Worm (Caenorhabditis elegans) whole organism, dauer: ENCODE measurements around the gene H28G03.3.

Source experiments
- unc-62 ChIP-seq: sonication (generic microtip); optimal IDR thresholded peaks from 2 replicates; lab custom pipeline; 2017; ENCODE audit warnings: missing biosample characterization, missing genetic modification reagents, missing genetic modification characterization

The H28G03.3 gene

DNA sequence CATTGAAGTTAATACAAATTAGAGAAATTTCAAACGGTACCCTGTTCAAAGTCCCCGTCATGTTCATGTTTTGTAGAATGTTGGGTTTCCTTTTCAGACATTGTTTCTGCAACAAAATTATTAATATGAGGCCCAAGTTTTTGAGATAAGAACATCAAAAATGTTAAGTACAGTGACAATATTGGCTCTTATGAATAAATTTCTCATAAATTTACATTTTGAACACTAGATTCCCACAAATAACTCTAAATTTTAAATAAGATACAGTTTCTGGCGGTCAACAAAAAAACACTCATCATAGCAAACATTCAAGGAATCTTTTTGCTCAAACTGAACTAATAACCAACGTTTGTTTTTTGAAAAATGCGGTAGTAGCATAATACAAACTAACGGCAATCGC lies at the start of gene H28G03.3:
H28G03.3 (minus strand) TSS at position 101 of the 400 bp plus-strand sequence.
- no peak for TF ChIP-seq unc-62

DNA sequence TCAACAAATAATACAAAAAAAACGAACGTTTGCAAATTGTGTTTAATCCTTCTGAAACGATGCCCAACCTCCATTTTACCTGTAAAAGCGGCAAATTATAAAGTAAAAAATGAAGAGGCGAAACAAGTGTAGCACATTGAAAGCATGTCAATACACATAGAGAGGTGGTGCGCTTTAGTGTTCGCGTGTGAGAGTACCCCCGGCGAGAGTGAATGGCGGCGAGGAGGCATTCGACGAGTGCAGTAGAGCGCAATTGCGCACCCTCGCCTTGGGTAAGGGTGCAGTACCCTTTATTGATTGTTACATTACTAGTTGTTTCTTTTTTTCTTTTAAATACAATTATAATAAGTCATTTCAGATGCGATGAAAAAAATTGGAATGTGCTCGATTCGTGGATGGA lies 49.0 kb upstream of the H28G03.3 start, which contains the start of gene hst-6:
hst-6 (plus strand) TSS at position 353 of the 400 bp plus-strand sequence.
- no peak for TF ChIP-seq unc-62

ce11 chrX:5269359-5269758 lies 43.2 kb upstream of the H28G03.3 start:
- no peak for TF ChIP-seq unc-62

ce11 chrX:5268062-5268461 lies 41.9 kb upstream of the H28G03.3 start:
- no peak for TF ChIP-seq unc-62

ce11 chrX:5265356-5265755 lies 39.2 kb upstream of the H28G03.3 start:
- TF ChIP-seq unc-62: no peak

DNA sequence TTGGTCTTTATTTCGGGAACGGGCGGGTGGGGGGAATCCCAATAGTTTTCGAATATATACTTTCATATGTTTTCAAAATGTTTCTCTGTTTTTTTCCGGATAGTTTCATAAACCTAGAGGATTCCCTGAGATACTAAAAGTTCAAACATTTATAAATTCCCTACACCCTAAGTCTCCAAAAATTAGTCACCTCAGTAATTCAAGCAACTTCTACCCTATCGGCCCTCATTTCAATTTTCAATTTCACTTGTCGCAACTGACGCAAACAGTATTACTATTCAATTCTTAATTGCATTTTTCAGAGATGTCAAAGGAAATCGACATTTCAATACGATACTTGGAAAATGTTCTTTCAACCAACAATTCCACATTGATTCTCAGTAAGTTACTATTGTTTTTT lies 37.9 kb upstream of the H28G03.3 start, which contains the start of gene Y34B4A.4:
Y34B4A.4 (plus strand) TSS at position 301 of the 400 bp plus-strand sequence.
- TF ChIP-seq unc-62: no peak

- no peak for TF ChIP-seq unc-62
These were observed 37.4 kb upstream of the H28G03.3 start for ce11 chrX:5263585-5263984.

- no peak for TF ChIP-seq unc-62
These were observed 35.9 kb upstream of the H28G03.3 start for ce11 chrX:5262033-5262432.

DNA sequence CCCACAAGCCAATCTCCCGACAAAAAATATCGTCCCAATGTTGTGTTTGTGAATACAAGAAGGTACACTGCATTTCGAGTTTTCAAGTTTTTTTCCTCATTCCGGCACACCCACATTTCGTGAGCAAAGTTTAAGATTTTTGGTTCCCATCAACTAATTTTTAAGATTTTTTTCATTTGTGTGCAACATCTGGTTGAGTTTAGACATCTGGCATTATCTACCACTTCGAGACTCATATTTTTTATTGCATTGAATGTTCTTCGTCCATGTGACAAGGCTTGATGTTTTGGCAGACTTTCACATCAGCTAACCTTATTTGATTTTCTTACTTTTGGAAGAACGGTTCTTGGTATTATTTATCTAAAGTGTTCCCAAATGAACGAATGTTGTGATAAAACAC lies 34.2 kb upstream of the H28G03.3 start:
- TF ChIP-seq unc-62: no peak

DNA sequence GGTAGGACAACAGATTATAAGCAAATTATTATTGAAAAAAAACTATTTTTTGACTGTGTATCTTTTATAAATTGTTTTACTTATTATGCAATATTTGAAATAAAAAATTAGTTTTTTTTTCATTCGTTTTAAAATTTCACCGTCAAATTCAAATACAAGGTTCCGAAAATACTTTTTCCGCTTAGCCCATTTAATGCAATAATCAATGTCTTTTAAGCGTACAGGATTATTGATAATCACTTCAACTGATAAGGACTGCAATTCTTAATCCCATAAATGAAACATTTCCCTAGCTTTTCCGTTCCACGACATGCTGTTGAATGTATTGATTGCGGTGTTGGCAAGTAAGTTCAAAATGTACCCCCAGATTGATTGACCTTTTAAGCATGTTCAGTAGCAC lies 30.8 kb upstream of the H28G03.3 start, which contains the start of gene nspg-12:
nspg-12 (plus strand) TSS at position 301 of the 400 bp plus-strand sequence.
- TF ChIP-seq unc-62: no peak

DNA sequence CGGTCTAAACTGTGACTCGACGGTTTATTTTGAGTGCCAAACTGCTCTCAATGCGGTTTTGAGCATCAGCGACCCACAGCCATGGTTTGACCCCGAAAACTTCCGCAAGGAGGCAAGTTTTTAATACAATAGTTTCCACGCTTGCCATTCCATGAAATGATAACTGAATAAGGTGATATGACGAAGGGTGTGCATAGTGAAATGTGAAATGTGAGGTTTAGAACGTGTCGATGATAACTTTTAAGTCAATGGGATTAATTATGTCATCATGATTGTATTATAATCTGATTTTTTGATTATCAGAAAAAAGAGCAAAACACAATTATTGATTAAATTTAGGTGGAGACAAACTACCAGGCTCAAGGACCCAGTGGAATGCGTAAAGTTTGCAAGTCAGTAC lies 29.2 kb upstream of the H28G03.3 start:
- TF ChIP-seq unc-62: no peak

DNA sequence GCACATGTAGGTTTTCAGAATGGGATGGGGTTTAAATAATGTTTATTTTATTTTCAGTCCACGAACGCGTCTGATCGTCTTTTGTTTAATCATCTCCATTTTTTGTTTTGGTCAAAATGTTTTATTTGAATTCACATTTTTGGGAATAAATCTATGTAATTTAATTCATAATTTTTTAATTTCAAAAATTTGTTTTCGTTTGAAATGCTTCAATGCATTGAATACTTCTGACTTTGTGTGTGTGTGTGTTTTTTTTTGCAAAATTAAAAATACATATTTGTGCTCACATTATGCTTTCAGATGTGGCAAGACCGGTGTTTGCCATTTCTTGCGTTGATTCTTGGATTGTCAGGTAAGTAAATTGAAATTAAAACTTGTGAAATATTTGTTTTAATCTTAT lies 28.7 kb upstream of the H28G03.3 start, which contains the start of gene nspg-13:
nspg-13 (plus strand) TSS at position 301 of the 400 bp plus-strand sequence.
- TF ChIP-seq unc-62: no peak

DNA sequence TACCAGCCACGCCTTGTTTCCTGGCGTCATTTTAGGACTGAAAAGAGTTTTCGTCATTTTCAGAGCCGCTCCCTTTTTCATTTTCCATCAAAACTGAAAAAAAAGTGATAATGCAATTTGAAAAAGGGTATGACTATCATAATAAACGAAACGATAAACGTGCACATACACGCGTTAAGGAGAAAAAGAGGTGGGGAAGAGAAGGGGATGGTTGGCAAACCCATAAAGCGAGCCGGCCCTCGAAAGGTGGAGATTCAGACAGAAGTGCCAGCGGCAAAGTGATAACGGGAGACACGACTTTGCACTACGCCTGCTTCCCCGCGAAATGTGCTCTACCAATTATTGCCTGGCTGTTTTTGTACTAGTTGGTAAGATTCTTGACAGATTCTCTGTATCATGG lies 26.6 kb upstream of the H28G03.3 start, which contains the start of gene nspg-14:
nspg-14 (plus strand) TSS at position 250 of the 400 bp plus-strand sequence.
- no peak for TF ChIP-seq unc-62

DNA sequence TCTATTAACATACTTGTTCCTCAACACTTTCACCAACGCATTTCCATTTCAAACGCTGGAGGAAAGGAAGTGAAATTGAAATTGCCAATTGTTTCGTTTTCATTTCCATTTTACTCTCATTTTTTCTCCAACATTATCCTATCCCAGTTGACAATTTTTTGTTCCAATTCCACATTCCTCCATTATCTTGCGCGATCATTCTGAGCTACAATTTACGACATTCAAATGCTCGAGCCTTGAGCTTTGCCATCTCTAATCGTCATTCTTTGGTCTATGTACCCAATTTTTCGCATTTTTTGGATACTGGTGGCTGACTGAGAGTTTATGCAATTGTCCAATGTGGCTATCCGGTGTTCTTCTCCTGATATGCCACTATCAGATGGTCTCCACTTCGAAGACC lies 23.4 kb upstream of the H28G03.3 start, which contains the start of gene Y34B4A.10:
Y34B4A.10 (plus strand) TSS at position 301 of the 400 bp plus-strand sequence.
- TF ChIP-seq unc-62: no peak

DNA sequence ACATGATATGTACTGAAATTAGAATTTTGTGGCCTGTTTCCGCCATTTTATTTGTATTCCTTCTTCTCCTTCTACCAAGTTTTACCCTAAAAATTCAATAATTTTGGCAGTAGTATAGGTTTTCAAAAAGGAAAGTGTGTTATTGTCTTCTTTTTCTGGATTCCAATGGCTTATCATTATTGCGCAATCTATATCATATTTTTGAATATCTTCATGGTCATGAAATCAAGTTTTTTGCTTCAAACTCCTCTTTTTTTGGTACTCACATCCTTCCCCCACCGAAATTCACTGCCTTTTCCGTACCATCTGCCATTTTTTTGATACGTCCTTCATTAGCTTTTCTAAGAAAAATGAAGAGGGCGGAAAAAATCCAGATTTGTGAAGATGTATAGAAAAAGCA lies 22.6 kb upstream of the H28G03.3 start:
- TF ChIP-seq unc-62: no peak

- TF ChIP-seq unc-62: no peak
These were observed 17.9 kb upstream of the H28G03.3 start, which contains the start of gene Y34B4A.7 for ce11 chrX:5244041-5244440. Y34B4A.7 (plus strand) TSS chrX:5244337.

DNA sequence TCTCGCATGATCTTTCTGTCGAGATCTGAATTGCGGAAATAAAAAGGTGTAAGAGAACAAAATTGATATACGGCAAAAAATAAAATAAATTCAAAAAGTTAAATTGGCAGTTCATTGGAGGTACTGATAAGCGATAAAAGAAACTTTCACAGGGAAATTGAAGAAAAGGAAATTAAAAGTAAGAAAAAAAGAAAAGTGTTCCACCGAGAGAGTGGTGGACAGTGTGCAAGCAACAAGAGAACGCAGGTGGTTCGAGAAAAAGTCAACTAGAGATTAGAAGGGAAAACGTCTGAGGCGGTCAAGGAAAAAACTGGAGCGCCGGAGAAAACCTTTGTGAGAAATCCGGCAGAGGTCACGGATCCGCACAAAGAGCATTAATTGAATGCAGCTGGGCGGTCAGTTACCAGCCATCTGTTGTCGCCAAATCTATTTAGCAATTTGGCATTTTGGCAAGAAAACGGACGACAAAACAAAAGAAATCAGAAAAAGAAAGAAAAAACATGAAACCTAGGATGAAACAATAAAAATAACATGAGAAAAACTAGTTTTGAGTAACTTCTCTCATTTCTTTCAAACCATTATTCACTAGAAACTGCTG lies 17.3 kb upstream of the H28G03.3 start, which contains the start of gene mtm-5:
mtm-5 (minus strand) TSS at position 27 of the 598 bp plus-strand sequence.
- no peak for TF ChIP-seq unc-62

ce11 chrX:5238246-5238645 lies 12.1 kb upstream of the H28G03.3 start:
- TF ChIP-seq unc-62: no peak
